Fruit fly (Drosophila melanogaster) whole organism, prepupa: ENCODE measurements around the gene CG9263.

ENCODE experiments used
- Blimp-1 ChIP-seq: fragments of 200-800 bp; sonication (Bioruptor generic); optimal IDR thresholded peaks from 3 replicates; lab custom pipeline; 2017; ENCODE audit warnings: missing biosample characterization, missing genetic modification characterization, mild to moderate bottlenecking, moderate library complexity, missing genetic modification reagents
- CG10631 ChIP-seq: fragments of 200-800 bp; sonication (Bioruptor generic); optimal IDR thresholded peaks from 2 replicates; lab custom pipeline; 2016; ENCODE audit warnings: missing biosample characterization, missing genetic modification characterization
- CG11762 ChIP-seq: fragments of 200-800 bp; sonication (Bioruptor generic); optimal IDR thresholded peaks from 3 replicates; lab custom pipeline; 2016; ENCODE audit warnings: missing biosample characterization, missing genetic modification characterization; ENCODE audit not compliant: insufficient read depth
- CG11902 ChIP-seq: fragments of 200-800 bp; sonication (Bioruptor generic); optimal IDR thresholded peaks from 3 replicates; lab custom pipeline; 2016; ENCODE audit warnings: missing biosample characterization, missing genetic modification characterization
- CG4318 ChIP-seq: fragments of 200-800 bp; sonication (Bioruptor generic); optimal IDR thresholded peaks from 3 replicates; lab custom pipeline; 2017; ENCODE audit warnings: missing biosample characterization, mild to moderate bottlenecking, missing genetic modification characterization
- CG7368 ChIP-seq: fragments of 200-800 bp; sonication (Bioruptor generic); optimal IDR thresholded peaks from 3 replicates; lab custom pipeline; 2016; ENCODE audit warnings: missing biosample characterization, missing genetic modification characterization
- CG8632 ChIP-seq: fragments of 200-800 bp; sonication (Bioruptor generic); optimal IDR thresholded peaks from 3 replicates; lab custom pipeline; 2016; ENCODE audit warnings: missing biosample characterization, missing genetic modification characterization
- Eip75B ChIP-seq: fragments of 200-800 bp; sonication (Bioruptor generic); optimal IDR thresholded peaks from 3 replicates; lab custom pipeline; 2016; ENCODE audit warnings: missing biosample characterization, missing genetic modification characterization
- Hr38 ChIP-seq: sonication (Bioruptor generic); optimal IDR thresholded peaks from 2 replicates; lab custom pipeline; 2016; ENCODE audit warnings: missing biosample characterization, missing genetic modification characterization
- esn ChIP-seq: fragments of 200-800 bp; sonication (Bioruptor generic); optimal IDR thresholded peaks from 2 replicates; lab custom pipeline; 2016; ENCODE audit warnings: missing biosample characterization, mild to moderate bottlenecking, missing genetic modification characterization, moderate library complexity
- net ChIP-seq: fragments of 200-800 bp; sonication (Bioruptor generic); optimal IDR thresholded peaks from 3 replicates; lab custom pipeline; 2016; ENCODE audit warnings: missing biosample characterization, missing genetic modification characterization
- ss ChIP-seq, 2 experiments: fragments of 200-800 bp; sonication (Bioruptor generic); optimal IDR thresholded peaks; 2 replicates in 1 of 2; 3 replicates in 1 of 2; lab custom pipeline; 2017 to 2018; ENCODE audit warnings: mild to moderate bottlenecking in 2 of 2, missing biosample characterization in 2 of 2, missing genetic modification characterization in 2 of 2, moderate library complexity in 1 of 2

DNA sequence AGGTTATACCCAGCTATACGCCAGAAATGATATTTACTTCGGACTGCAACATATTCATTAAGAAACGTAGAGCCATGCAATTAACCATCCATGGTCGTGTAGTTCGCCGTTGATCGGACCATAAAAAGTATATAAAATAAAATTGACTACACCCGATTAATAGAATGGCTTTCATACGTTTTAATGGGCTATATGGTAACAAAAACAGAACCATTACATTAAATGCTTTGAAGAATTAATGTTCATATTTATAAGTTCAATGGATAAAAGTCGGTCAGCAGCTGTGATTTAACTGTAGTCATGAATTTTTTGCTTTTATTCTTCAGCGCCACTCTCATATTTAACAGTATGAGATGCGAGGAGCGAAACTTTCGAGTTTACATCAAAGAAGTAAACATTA lies 9.9 kb downstream of the CG9263 start, which contains the start of gene CG33645:
- no peak for TF ChIP-seq CG7368 (GFP tag; lab: Kevin White, UChicago)
- no peak for TF ChIP-seq CG10631 (GFP tag; lab: Kevin White, UChicago)
- no peak for TF ChIP-seq net (GFP tag; lab: Kevin White, UChicago)
- TF ChIP-seq Hr38 (GFP tag; lab: Kevin White, UChicago), result no peak
- TF ChIP-seq CG11762 (GFP tag; lab: Kevin White, UChicago), result no peak
- TF ChIP-seq CG8632 (GFP tag; lab: Kevin White, UChicago), result no peak
- no peak for TF ChIP-seq ss (GFP tag; optimal IDR thresholded peaks at IDR 0.05; lab: Kevin White, UChicago)
- TF ChIP-seq Eip75B (GFP tag; lab: Kevin White, UChicago), result no peak
- no peak for TF ChIP-seq CG4318 (GFP tag; lab: Kevin White, UChicago)
- no peak for TF ChIP-seq Blimp-1 (GFP tag; lab: Kevin White, UChicago)
- TF ChIP-seq esn, result no peak
- TF ChIP-seq CG11902 (GFP tag; lab: Kevin White, UChicago), result no peak
